Fruit fly (Drosophila melanogaster) Kc167 (cell line): ENCODE results near the gene Lrr47.

Experiments used
- Myc ChIP-seq: fragments of >200 bp; optimal IDR thresholded peaks from 2 replicates; lab custom pipeline; 2017; ENCODE audit warnings: missing external identifiers
- Sin3A ChIP-seq: fragments of >200 bp; optimal IDR thresholded peaks from 2 replicates; lab custom pipeline; 2018; ENCODE audit warnings: missing external identifiers
- h ChIP-seq: fragments of >200 bp; optimal IDR thresholded peaks from 3 replicates; lab custom pipeline; 2018; ENCODE audit warnings: missing external identifiers
- insv ChIP-seq: fragments of >200 bp; optimal IDR thresholded peaks from 3 replicates; lab custom pipeline; 2018; ENCODE audit warnings: missing external identifiers
- psq ChIP-seq: fragments of >200 bp; optimal IDR thresholded peaks from 2 replicates; lab custom pipeline; 2017; ENCODE audit warnings: missing external identifiers
- ttk ChIP-seq: sonication (Bioruptor generic); optimal IDR thresholded peaks from 2 replicates; lab custom pipeline; 2017; ENCODE audit warnings: missing external identifiers

Lrr47 gene

DNA sequence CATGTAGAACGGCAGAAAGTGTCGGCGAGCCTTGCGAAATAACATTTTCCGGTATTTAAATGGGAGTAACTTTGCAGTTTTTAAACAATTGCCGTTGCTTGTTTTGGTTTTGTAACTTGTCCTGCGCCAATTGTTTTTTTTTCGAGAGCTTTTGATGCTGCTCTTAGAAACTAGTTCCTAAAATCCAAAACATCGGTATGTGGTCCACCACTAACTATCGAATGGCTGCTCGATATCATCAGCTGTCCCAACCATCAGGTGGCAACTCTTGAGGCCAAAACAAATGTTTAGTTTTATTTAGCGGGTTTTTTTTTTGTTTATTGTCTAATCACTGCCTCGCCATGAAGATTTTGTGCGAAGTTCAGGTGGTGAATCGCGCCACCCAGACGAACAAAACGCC, at the start of gene Lrr47, which contains the start of gene Fatp1:
Gene Lrr47 (plus strand): TSS at position 251 of the 400 bp plus-strand sequence.
Gene Fatp1 (minus strand): TSS at position 134 of the 400 bp plus-strand sequence.
- TF ChIP-seq ttk (lab: Kevin White, UChicago) (no peak), psq (lab: Kevin White, UChicago) (no peak), Myc (lab: Kevin White, UChicago) (no peak), h (no peak), Sin3A (lab: Kevin White, UChicago) (no peak), insv (lab: Kevin White, UChicago) (no peak)

DNA sequence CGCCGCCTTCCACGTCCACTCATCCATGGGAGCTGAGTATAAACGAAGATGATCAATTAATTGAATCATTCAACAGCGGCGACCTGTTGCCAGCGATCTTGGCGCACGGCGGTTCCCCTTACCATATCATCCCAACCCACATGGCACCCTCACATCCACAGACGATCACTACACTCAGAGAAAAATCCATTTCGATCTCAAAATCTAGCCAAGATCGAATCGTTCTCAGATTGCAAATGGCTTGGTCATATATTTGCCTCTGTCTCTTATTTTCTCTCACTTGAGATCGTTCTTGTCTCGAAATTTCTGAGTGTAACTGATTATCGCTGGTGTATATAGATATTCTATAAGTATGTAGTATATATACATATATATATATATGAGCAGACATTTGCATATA, 48.7 kb upstream of the Lrr47 start:
- no peak for TF ChIP-seq h
- TF ChIP-seq Sin3A (lab: Kevin White, UChicago) = no peak
- no peak for TF ChIP-seq insv (lab: Kevin White, UChicago)
- TF ChIP-seq Myc (lab: Kevin White, UChicago) = no peak
- TF ChIP-seq psq (lab: Kevin White, UChicago) = no peak
- no peak for TF ChIP-seq ttk (lab: Kevin White, UChicago)

DNA sequence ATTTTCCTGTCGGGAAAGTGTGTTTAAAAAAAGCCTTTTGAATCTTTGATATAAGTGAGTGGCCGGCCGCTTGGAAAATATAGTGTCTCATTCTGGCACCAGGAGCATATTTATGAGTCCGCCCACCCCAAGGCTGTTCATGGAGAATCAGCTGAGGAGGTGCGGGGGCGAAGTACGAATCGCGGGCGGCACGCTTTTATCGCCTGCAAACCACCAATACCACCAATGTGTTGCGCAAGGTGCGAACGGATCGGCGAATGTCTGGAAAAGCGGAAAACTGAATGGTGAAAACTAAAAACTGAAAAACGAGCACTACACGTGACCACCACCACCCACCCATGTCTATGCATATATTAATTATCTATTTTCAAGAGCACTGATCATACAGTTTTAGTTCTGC, 48.2 kb upstream of the Lrr47 start:
- TF ChIP-seq Myc (lab: Kevin White, UChicago) (no peak), ttk (lab: Kevin White, UChicago) (no peak), h (no peak), Sin3A (lab: Kevin White, UChicago) (no peak), insv (lab: Kevin White, UChicago) (no peak), psq (lab: Kevin White, UChicago) (no peak)

DNA sequence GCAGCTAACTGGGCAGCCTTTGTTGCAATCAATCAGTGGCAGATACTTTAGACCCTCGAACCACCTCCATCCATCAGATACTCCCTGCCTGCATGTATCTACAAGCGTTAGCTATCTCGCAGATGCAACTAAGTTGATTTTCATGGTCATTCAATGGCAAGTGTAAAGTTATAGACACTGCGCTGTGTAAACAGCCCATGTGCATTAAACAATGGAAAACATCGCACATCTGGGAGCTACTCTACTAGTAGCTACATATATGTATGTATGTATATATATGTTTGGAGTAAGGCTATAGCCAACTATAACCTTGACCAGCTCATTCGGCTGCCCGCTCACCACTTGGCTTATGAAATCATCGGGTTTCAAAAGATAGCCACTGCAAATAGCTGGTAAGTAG, 46.9 kb upstream of the Lrr47 start:
- TF ChIP-seq insv (lab: Kevin White, UChicago) (no peak), ttk (lab: Kevin White, UChicago) (no peak), Sin3A (lab: Kevin White, UChicago) (no peak), h (no peak), psq (lab: Kevin White, UChicago) (no peak), Myc (lab: Kevin White, UChicago) (no peak)

DNA sequence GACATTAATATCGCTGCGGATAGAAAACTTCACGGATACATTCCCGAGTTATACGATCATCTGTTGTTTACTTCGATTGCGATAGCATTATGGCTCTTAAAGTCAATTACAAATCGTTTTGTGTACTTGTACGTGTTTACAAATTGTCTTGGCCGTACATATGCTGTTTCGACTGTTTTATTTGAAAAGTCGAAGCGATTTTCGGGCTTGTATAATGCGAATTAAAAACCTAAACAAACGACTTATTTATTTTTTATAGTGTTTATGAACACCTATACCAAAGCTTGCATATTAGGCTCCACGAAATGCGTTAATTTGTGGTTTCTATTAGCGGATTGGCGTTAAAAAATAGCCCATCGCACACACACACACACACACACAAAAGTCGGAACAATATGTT, 44.9 kb upstream of the Lrr47 start:
- TF ChIP-seq insv (lab: Kevin White, UChicago) (no peak), h (no peak), Myc (lab: Kevin White, UChicago) (no peak), ttk (lab: Kevin White, UChicago) (no peak), Sin3A (lab: Kevin White, UChicago) (no peak), psq (lab: Kevin White, UChicago) (no peak)

DNA sequence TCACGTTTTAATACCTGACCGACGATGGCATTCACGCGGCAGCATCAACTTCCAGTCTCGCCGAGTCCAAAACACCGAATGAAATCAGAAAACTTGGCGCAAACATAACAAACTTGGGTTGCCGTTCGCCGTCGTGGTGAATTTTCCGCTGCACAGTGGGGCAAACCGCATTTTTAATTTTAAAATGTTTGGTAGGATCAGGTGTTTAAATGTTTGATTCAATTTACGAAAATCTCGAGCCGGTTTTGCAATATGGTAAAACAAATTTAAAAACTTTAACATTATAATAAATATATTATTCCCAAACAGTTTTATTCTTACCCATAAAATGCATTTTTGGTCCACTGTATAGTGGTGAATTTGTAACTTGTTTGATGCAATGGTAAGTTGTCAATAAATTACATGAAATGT, 42.9 kb upstream of the Lrr47 start, which contains the start of gene RluA-1:
Gene RluA-1 (minus strand): TSS at position 82 of the 411 bp plus-strand sequence.
- no peak for TF ChIP-seq ttk (lab: Kevin White, UChicago)
- no peak for TF ChIP-seq Sin3A (lab: Kevin White, UChicago)
- TF ChIP-seq insv (lab: Kevin White, UChicago) = no peak

DNA sequence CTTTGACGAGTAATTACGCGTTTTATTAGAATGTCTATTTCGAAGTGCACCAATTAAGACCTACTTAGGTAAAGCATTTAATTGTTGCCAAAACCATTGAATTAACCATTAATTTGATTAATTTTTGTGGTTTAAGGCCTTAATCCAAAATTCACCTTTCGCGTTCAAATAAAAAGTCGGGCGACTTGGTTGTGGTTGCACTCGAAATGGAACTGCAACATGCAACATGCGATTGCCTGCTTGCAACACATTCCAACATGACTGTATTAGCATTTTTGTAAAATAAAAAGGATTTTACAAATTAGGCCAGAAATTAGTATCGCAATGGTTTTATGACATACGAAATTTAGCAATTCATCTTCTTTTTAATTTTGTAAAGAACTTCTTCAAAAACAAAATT, 42.3 kb upstream of the Lrr47 start:
- no peak for TF ChIP-seq insv (lab: Kevin White, UChicago)
- no peak for TF ChIP-seq ttk (lab: Kevin White, UChicago)

DNA sequence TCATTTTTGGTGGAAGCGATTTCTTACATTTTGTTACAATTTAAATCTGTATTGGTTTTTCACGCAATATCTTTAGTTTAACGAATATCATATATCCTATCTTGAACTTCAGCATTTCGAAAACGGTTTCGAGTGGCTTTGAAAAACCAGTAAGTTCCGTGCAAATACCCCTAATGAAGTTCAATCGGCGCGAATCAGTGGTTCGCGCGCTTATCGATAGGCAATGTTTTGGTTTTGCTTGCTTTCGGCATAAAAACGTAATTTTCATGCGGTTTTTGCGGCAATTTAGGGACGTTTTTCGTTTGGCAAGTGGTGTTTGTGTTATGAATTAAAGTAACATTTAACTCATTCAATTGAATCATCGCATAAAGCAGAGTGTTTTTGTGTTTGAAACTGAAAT, 40.3 kb upstream of the Lrr47 start, which contains the start of gene RluA-2:
Gene RluA-2 (plus strand): TSS at position 195 of the 400 bp plus-strand sequence.
- TF ChIP-seq psq (lab: Kevin White, UChicago) (no peak), h (no peak), Myc (lab: Kevin White, UChicago) (no peak), ttk (lab: Kevin White, UChicago) (no peak), Sin3A (lab: Kevin White, UChicago) (no peak), insv (lab: Kevin White, UChicago) (no peak)

DNA sequence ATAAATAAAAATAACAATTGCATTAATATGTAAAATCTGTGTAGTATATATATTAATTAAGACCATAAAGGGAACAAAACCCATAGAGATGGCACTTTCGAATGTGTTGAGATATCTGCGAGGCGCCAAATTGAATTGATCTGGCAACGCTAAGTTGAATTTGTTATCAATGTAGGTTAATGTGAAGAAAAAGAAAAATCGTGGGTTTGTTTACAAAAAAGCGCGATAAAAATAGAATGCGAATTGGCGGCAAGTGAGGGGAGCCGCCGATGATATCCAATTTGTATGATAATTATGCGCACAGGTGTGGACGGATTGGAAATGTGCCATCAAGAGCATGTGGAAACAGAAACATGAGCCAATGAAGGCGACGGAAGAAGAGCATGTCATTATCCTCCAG, 37.3 kb upstream of the Lrr47 start:
- TF ChIP-seq insv (lab: Kevin White, UChicago) = no peak
- no peak for TF ChIP-seq Sin3A (lab: Kevin White, UChicago)
- TF ChIP-seq psq (lab: Kevin White, UChicago) = no peak
- no peak for TF ChIP-seq ttk (lab: Kevin White, UChicago)
- TF ChIP-seq h = no peak
- no peak for TF ChIP-seq Myc (lab: Kevin White, UChicago)

DNA sequence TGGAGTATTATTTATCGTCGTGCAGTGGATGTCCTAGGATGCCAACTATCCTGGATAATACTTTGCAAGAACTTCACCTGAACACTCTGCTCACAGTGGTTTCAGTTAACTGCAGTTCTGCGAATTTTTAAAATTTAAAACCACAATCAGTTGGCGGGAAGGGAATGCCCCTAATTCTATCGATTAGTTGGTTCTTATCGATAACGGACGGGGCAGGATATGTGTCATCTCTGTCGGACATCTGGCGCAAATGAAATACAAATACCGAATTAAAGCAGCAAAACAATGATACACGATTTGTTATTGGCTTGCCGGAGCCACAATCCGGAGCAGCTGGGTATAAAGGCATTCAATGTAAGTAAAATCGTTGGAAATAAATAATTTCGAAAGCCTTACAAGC, 34.1 kb upstream of the Lrr47 start, which contains the start of gene Grip75:
Gene Grip75 (plus strand): TSS at position 223 of the 400 bp plus-strand sequence.
- TF ChIP-seq Myc (lab: Kevin White, UChicago) = no peak
- no peak for TF ChIP-seq Sin3A (lab: Kevin White, UChicago)
- no peak for TF ChIP-seq ttk (lab: Kevin White, UChicago)
- TF ChIP-seq h = no peak
- TF ChIP-seq insv (lab: Kevin White, UChicago) = no peak
- TF ChIP-seq psq (lab: Kevin White, UChicago) = no peak

DNA sequence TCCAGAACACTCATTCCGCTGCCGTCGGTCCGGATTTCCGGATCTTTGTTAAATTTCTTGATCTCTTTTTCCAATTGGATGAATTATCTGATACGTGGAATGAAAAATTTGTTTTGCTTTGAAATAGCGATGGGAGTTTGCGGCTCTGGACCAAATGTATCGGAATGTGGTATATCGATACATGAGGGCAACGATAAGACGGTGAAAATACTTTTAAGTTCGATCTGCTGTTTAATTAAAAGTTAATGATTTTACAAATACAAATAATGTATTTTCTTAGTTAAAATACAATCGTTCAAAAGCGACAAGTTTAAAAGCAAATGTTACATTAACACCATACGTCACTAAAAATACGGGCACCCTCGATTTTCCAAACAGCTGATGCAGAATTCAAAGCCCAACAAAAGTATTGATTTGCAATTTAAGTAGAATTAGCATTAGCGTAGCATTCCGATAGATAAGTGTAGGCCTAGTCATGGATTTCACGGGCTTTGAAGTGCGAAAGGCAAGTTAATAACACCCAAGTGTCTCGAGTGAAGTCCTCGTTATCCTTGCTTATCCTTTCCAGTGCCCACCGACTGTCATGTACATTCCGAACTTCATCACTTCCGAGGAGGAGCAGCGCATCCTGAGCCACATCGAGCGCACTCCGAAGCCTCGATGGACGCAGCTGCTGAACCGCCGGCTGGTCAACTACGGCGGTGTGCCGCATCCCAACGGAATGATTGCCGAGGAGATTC, 28.5 kb upstream of the Lrr47 start, which contains the start of the genes Cog4 and CG6144:
Gene Cog4 (minus strand): TSS at position 139 of the 740 bp plus-strand sequence.
Gene CG6144 (plus strand): TSS at position 211 of the 740 bp plus-strand sequence.
- TF ChIP-seq Myc (lab: Kevin White, UChicago) (no peak), psq (lab: Kevin White, UChicago) (no peak), Sin3A (lab: Kevin White, UChicago) (no peak), h (no peak), insv (lab: Kevin White, UChicago) (no peak), ttk (lab: Kevin White, UChicago) (no peak)

DNA sequence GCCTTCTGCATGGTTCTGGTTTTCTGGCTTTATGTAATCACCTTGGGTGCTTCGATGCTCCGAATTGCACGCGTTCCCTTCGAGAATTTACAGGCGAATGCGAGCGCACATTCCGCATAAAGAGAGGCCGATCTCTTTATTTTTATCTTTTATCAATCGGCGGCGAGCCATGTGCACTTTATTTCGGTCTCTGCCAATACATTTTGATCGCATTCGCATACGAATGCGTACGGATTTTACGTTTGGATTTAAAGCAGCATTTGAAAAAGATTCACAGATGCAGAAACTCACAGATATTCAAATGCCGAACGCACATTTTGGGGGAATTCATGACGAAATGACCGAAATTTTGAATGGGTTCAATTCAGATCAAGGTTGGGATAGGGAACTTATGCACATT, 25.8 kb upstream of the Lrr47 start, which contains the start of gene CG13144:
Gene CG13144 (minus strand): TSS at position 101 of the 400 bp plus-strand sequence.
- TF ChIP-seq psq (lab: Kevin White, UChicago) (no peak), ttk (lab: Kevin White, UChicago) (no peak), insv (lab: Kevin White, UChicago) (no peak), h (no peak), Myc (lab: Kevin White, UChicago) (no peak), Sin3A (lab: Kevin White, UChicago) (no peak)
